Worm (Caenorhabditis elegans) whole organism, mixed stage, embryonic: ENCODE data around the gene nep-11.

ENCODE experiments used
- M03D4.4 ChIP-seq: sonication (generic microtip); optimal IDR thresholded peaks from 2 replicates; lab custom pipeline; 2017; ENCODE audit warnings: mild to moderate bottlenecking, missing genetic modification characterization, missing compliant biosample characterization
- bed-3 ChIP-seq: fragments of 200-800 bp; sonication (Bioruptor generic); optimal IDR thresholded peaks from 3 replicates; lab custom pipeline; 2018; ENCODE audit warnings: mild to moderate bottlenecking, missing genetic modification characterization, moderate library complexity, missing compliant biosample characterization
- ceh-39 ChIP-seq: fragments of 150-350 bp; optimal IDR thresholded peaks from 2 replicates; lab custom pipeline; 2014; ENCODE audit warnings: missing biosample characterization, missing genetic modification characterization
- ceh-43 ChIP-seq: fragments of 200-800 bp; sonication (Bioruptor generic); optimal IDR thresholded peaks from 2 replicates; lab custom pipeline; 2018; ENCODE audit warnings: mild to moderate bottlenecking, missing genetic modification characterization, moderate library complexity, missing compliant biosample characterization
- ceh-83 ChIP-seq: fragments of 200-800 bp; sonication (Bioruptor generic); optimal IDR thresholded peaks from 2 replicates; lab custom pipeline; 2018; ENCODE audit warnings: mild to moderate bottlenecking, missing genetic modification characterization, missing compliant biosample characterization
- ces-1 ChIP-seq: fragments of 150-350 bp; optimal IDR thresholded peaks from 2 replicates; lab custom pipeline; 2014; ENCODE audit warnings: missing biosample characterization, missing genetic modification reagents, missing genetic modification characterization
- cnd-1 ChIP-seq: fragments of 200-800 bp; sonication (Bioruptor generic); optimal IDR thresholded peaks from 2 replicates; lab custom pipeline; 2018; ENCODE audit warnings: mild to moderate bottlenecking, missing genetic modification characterization, missing compliant biosample characterization
- drap-1 ChIP-seq: fragments of 200-800 bp; sonication (Bioruptor generic); optimal IDR thresholded peaks from 3 replicates; lab custom pipeline; 2018; ENCODE audit warnings: mild to moderate bottlenecking, missing genetic modification characterization, missing compliant biosample characterization
- elt-1 ChIP-seq: sonication (generic microtip); optimal IDR thresholded peaks from 2 replicates; lab custom pipeline; 2017; ENCODE audit warnings: missing genetic modification characterization, mild to moderate bottlenecking, missing compliant biosample characterization, antibody characterized with exemption, moderate library complexity, borderline replicate concordance; ENCODE audit not compliant: insufficient read depth
- elt-3 ChIP-seq: fragments of 150-350 bp; optimal IDR thresholded peaks from 2 replicates; lab custom pipeline; 2014; ENCODE audit warnings: missing biosample characterization, missing genetic modification characterization
- flh-1 ChIP-seq: fragments of 200-800 bp; sonication (Bioruptor generic); optimal IDR thresholded peaks from 2 replicates; lab custom pipeline; 2018; ENCODE audit warnings: mild to moderate bottlenecking, missing genetic modification characterization, moderate library complexity, missing compliant biosample characterization
- ham-2 ChIP-seq: fragments of 200-800 bp; sonication (Bioruptor generic); optimal IDR thresholded peaks from 2 replicates; lab custom pipeline; 2018; ENCODE audit warnings: mild to moderate bottlenecking, missing genetic modification characterization, missing compliant biosample characterization
- hlh-1 ChIP-seq: fragments of 150-350 bp; optimal IDR thresholded peaks from 2 replicates; lab custom pipeline; 2014; ENCODE audit warnings: missing biosample characterization, missing genetic modification reagents, missing genetic modification characterization
- lin-13 ChIP-seq: fragments of 150-350 bp; optimal IDR thresholded peaks from 2 replicates; lab custom pipeline; 2014; ENCODE audit warnings: missing biosample characterization, missing genetic modification characterization
- lin-32 ChIP-seq: fragments of 200-800 bp; sonication (Bioruptor generic); optimal IDR thresholded peaks from 2 replicates; lab custom pipeline; 2018; ENCODE audit warnings: mild to moderate bottlenecking, missing genetic modification characterization, missing compliant biosample characterization
- lsy-2 ChIP-seq: fragments of 150-350 bp; optimal IDR thresholded peaks from 2 replicates; lab custom pipeline; 2014; ENCODE audit warnings: missing biosample characterization, missing genetic modification characterization
- mab-5 ChIP-seq: fragments of 150-350 bp; optimal IDR thresholded peaks from 2 replicates; lab custom pipeline; 2014; ENCODE audit warnings: missing biosample characterization, missing genetic modification characterization
- mep-1 ChIP-seq: fragments of 150-350 bp; optimal IDR thresholded peaks from 2 replicates; lab custom pipeline; 2017; ENCODE audit warnings: missing biosample characterization, missing genetic modification reagents, missing genetic modification characterization, inconsistent platforms
- mls-2 ChIP-seq: sonication (generic microtip); optimal IDR thresholded peaks from 2 replicates; lab custom pipeline; 2016; ENCODE audit warnings: mild to moderate bottlenecking, missing genetic modification characterization, moderate library complexity, missing compliant biosample characterization
- nhr-12 ChIP-seq: fragments of 150-350 bp; optimal IDR thresholded peaks from 2 replicates; lab custom pipeline; 2014; ENCODE audit warnings: missing biosample characterization, missing genetic modification characterization
- nhr-2 ChIP-seq: fragments of 150-350 bp; optimal IDR thresholded peaks from 2 replicates; lab custom pipeline; 2014; ENCODE audit warnings: missing biosample characterization, missing genetic modification characterization
- nhr-237 ChIP-seq: fragments of 150-350 bp; optimal IDR thresholded peaks from 2 replicates; lab custom pipeline; 2014; ENCODE audit warnings: missing biosample characterization, missing genetic modification characterization
- nhr-28 ChIP-seq: fragments of 150-350 bp; optimal IDR thresholded peaks from 2 replicates; lab custom pipeline; 2014; ENCODE audit warnings: missing biosample characterization, missing genetic modification characterization
- nhr-76 ChIP-seq: sonication (generic microtip); optimal IDR thresholded peaks from 2 replicates; lab custom pipeline; 2017; ENCODE audit warnings: missing biosample characterization, missing genetic modification characterization
- pha-4 ChIP-seq: fragments of 150-350 bp; optimal IDR thresholded peaks from 2 replicates; lab custom pipeline; 2018; ENCODE audit warnings: missing biosample characterization, missing genetic modification reagents, missing genetic modification characterization
- sem-2 ChIP-seq: fragments of 200-800 bp; sonication (Bioruptor generic); optimal IDR thresholded peaks from 2 replicates; lab custom pipeline; 2018; ENCODE audit warnings: mild to moderate bottlenecking, missing genetic modification characterization, missing compliant biosample characterization
- snpc-4 ChIP-seq: fragments of 150-350 bp; optimal IDR thresholded peaks from 2 replicates; lab custom pipeline; 2014; ENCODE audit warnings: missing biosample characterization, missing genetic modification characterization
- tbx-8 ChIP-seq: fragments of 200-800 bp; sonication (Bioruptor generic); optimal IDR thresholded peaks from 2 replicates; lab custom pipeline; 2018; ENCODE audit warnings: mild to moderate bottlenecking, missing genetic modification characterization, moderate library complexity, missing compliant biosample characterization
- unc-120 ChIP-seq: sonication (generic microtip); optimal IDR thresholded peaks from 2 replicates; lab custom pipeline; 2017; ENCODE audit warnings: missing genetic modification characterization, missing compliant biosample characterization; ENCODE audit not compliant: poor library complexity, severe bottlenecking
- unc-39 ChIP-seq: fragments of 150-350 bp; optimal IDR thresholded peaks from 2 replicates; lab custom pipeline; 2014; ENCODE audit warnings: missing biosample characterization, missing genetic modification characterization
- unc-62 ChIP-seq: fragments of 150-350 bp; optimal IDR thresholded peaks from 2 replicates; lab custom pipeline; 2014; ENCODE audit warnings: missing biosample characterization, missing genetic modification reagents, missing genetic modification characterization
- ztf-11 ChIP-seq: fragments of 150-350 bp; optimal IDR thresholded peaks from 2 replicates; lab custom pipeline; 2014; ENCODE audit warnings: missing biosample characterization, missing genetic modification characterization

nep-11 gene

ce11 chrII:3425433-3425832, at the start of gene nep-11:
Gene nep-11 (minus strand): TSS chrII:3425533.
- TF ChIP-seq ceh-43 (GFP tag; lab: Kevin White, UChicago) (no peak), elt-3 (tag; lab: Kevin White, UChicago) (no peak), drap-1 (no peak), pha-4 (no peak), snpc-4 (tag; lab: Kevin White, UChicago) (no peak), elt-1 (no peak), hlh-1 (tag; lab: Kevin White, UChicago) (no peak), unc-39 (no peak), nhr-12 (tag; lab: Kevin White, UChicago) (no peak), ztf-11 (tag; lab: Kevin White, UChicago) (no peak), ham-2 (no peak), mab-5 (no peak), bed-3 (GFP tag; lab: Kevin White, UChicago) (no peak), nhr-76 (no peak), flh-1 (GFP tag; lab: Kevin White, UChicago) (no peak)
- TF ChIP-seq, all 35 proteins: peak for 0

DNA sequence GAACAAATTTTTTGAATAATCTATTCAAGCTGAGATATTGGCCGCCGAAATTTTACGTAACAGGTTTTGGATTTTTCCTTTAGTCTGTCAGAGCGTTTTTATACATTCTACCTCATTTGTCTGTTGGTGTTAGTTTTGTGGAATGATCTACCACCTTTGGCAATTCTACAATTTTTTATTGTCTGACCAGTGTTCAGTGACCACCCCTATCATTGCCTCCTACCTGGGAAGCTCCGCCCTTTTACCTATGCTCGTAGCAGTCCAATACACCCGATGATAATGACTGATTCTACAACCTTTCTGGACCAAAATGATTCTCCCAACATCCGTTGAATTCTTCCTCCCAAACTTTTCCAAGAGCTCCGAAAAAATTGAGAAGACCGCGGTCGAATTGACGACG, 48.4 kb upstream of the nep-11 start, which contains the start of gene sdz-32:
Gene sdz-32, plus strand, starts transcription at position 301 of the 400 bp plus-strand sequence.
- TF ChIP-seq unc-39 (no peak), lin-13 (tag; lab: Kevin White, UChicago) (no peak), cnd-1 (tag; lab: Kevin White, UChicago) (no peak), snpc-4 (tag; lab: Kevin White, UChicago) (no peak), nhr-28 (tag; lab: Kevin White, UChicago) (no peak), ztf-11 (tag; lab: Kevin White, UChicago) (no peak), mep-1 (tag; lab: Kevin White, UChicago) (no peak), mab-5 (no peak), unc-120 (tag; lab: Kevin White, UChicago) (no peak), M03D4.4 (tag; lab: Kevin White, UChicago) (no peak), ceh-43 (GFP tag; lab: Kevin White, UChicago) (no peak), nhr-2 (tag; lab: Kevin White, UChicago) (no peak), ham-2 (no peak), mls-2 (tag; lab: Kevin White, UChicago) (no peak), flh-1 (GFP tag; lab: Kevin White, UChicago) (no peak), nhr-237 (tag; lab: Kevin White, UChicago) (no peak), hlh-1 (tag; lab: Kevin White, UChicago) (no peak), ceh-39 (tag; lab: Kevin White, UChicago) (no peak)

DNA sequence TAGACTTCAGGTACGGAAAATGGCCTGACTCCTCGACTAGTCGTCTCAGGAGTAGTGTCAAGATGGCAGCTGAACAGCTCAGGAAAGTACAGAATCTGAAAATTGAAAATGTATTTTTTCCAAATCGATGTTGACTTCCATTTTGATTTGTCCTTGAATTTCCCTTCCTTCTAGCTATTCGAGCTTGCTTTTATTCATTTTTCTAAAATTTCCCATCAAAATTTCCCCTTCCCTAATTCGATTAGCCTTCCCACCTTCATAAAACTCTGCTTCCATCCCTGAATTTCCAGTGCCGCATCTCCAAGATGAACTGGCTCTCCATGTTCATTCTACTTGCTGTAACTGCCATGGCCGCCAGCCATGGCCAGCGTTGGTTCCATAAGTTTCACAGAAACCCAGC, 47.5 kb upstream of the nep-11 start, which contains the start of gene Y49F6B.6:
Gene Y49F6B.6, plus strand, starts transcription at position 301 of the 400 bp plus-strand sequence.
- TF ChIP-seq unc-120 (tag; lab: Kevin White, UChicago) = no peak
- no peak for TF ChIP-seq ceh-83
- TF ChIP-seq mls-2 (tag; lab: Kevin White, UChicago) = no peak
- no peak for TF ChIP-seq lin-32
- no peak for TF ChIP-seq drap-1
- no peak for TF ChIP-seq ztf-11 (tag; lab: Kevin White, UChicago)
- no peak for TF ChIP-seq unc-39
- no peak for TF ChIP-seq tbx-8 (GFP tag; lab: Kevin White, UChicago)
- TF ChIP-seq mep-1 (tag; lab: Kevin White, UChicago) = no peak
- TF ChIP-seq lin-13 (tag; lab: Kevin White, UChicago) = no peak
- TF ChIP-seq unc-62 (GFP tag; lab: Kevin White, UChicago) = no peak
- TF ChIP-seq nhr-12 (tag; lab: Kevin White, UChicago) = no peak
- no peak for TF ChIP-seq bed-3 (GFP tag; lab: Kevin White, UChicago)
- TF ChIP-seq nhr-237 (tag; lab: Kevin White, UChicago) = no peak
- TF ChIP-seq, all 35 proteins: peak for 0

ce11 chrII:3472316-3472715, 47.0 kb upstream of the nep-11 start, which contains the start of gene Y49F6B.12:
Gene Y49F6B.12 (minus strand): TSS chrII:3472416.
- TF ChIP-seq elt-1 = no peak
- TF ChIP-seq mab-5 = no peak
- no peak for TF ChIP-seq nhr-2 (tag; lab: Kevin White, UChicago)
- TF ChIP-seq pha-4 = no peak
- TF ChIP-seq nhr-237 (tag; lab: Kevin White, UChicago) = no peak

DNA sequence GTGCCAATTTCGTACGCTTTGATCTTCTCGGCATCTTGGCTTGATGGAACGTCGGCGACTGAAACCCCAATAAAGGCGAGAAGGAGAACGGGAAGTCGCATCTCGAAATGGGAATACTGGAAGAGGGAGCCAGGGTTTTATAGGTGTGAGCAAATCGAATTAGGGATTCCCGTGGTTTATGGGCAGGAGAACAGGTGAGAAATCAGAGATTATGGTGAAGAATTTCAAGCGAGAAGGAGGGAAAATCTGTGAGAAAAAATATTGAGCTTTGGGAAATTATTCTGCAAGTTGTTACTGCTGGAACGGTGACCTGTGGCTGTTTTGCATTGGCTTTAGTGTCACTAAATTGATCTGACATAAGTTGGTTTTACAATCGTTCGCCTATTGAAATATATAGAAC, 46.3 kb upstream of the nep-11 start, which contains the start of gene Y49F6B.13:
Gene Y49F6B.13, minus strand, starts transcription at position 101 of the 400 bp plus-strand sequence.
- no peak for TF ChIP-seq drap-1
- TF ChIP-seq ces-1 (GFP tag; lab: Kevin White, UChicago) = no peak
- TF ChIP-seq tbx-8 (GFP tag; lab: Kevin White, UChicago) = no peak
- no peak for TF ChIP-seq elt-3 (tag; lab: Kevin White, UChicago)
- TF ChIP-seq hlh-1 (tag; lab: Kevin White, UChicago) = no peak
- no peak for TF ChIP-seq sem-2
- TF ChIP-seq M03D4.4 (tag; lab: Kevin White, UChicago) = no peak
- no peak for TF ChIP-seq unc-39
- TF ChIP-seq ceh-39 (tag; lab: Kevin White, UChicago) = no peak
- TF ChIP-seq lin-13 (tag; lab: Kevin White, UChicago) = no peak
- TF ChIP-seq cnd-1 (tag; lab: Kevin White, UChicago) = no peak
- no peak for TF ChIP-seq bed-3 (GFP tag; lab: Kevin White, UChicago)
- no peak for TF ChIP-seq nhr-2 (tag; lab: Kevin White, UChicago)
- no peak for TF ChIP-seq lsy-2 (tag; lab: Kevin White, UChicago)
- TF ChIP-seq ceh-83 = no peak
- no peak for TF ChIP-seq ceh-43 (GFP tag; lab: Kevin White, UChicago)
- no peak for TF ChIP-seq nhr-12 (tag; lab: Kevin White, UChicago)
- TF ChIP-seq, all 35 proteins: peak for 0
